Worm (Caenorhabditis elegans): ENCODE data around the gene F25G6.1.

The F25G6.1 gene

ce11 chrV:8603272-8603671 is 28.4 kb downstream of the F25G6.1 start, which contains the start of gene F41E6.5:
Gene F41E6.5, plus strand, starts transcription at chrV:8603480.
- peak in 1 of 2 experiments; percentile 18 for TF ChIP-seq hif-1 (tag; optimal IDR thresholded peaks at IDR 0.05)
- peak; percentile 66 for TF ChIP-seq hlh-11 (tag; optimal IDR thresholded peaks at IDR 0.05)
- peak; percentile 54 for TF ChIP-seq pqm-1 (tag; optimal IDR thresholded peaks at IDR 0.05)
- no peak for TF ChIP-seq R02D3.7 (tag; optimal IDR thresholded peaks at IDR 0.05)
- no peak for TF ChIP-seq T26A8.4 (GFP tag; IDR thresholded peaks at IDR 0.05)
- TF ChIP-seq nhr-77 (tag; optimal IDR thresholded peaks at IDR 0.05): peak; percentile 59
- TF ChIP-seq Y5F2A.4 (GFP tag; optimal IDR thresholded peaks at IDR 0.05): no peak
- TF ChIP-seq hlh-30 (tag; optimal IDR thresholded peaks at IDR 0.05; ENCODE audit: insufficient read depth): peak; percentile 48
- peak in 1 of 2 experiments; percentile 79 for TF ChIP-seq mdl-1 (tag; optimal IDR thresholded peaks at IDR 0.05)
- no peak for TF ChIP-seq Y75B8A.6 (GFP tag; IDR thresholded peaks at IDR 0.05)
- TF ChIP-seq daf-16 (GFP tag; optimal IDR thresholded peaks at IDR 0.05): no peak
- peak; percentile 90 for TF ChIP-seq daf-16 (tag; optimal IDR thresholded peaks at IDR 0.05)
- no peak for TF ChIP-seq arid-1 (GFP tag; conservative IDR thresholded peaks at IDR 0.05)
- TF ChIP-seq lin-29 (GFP tag; IDR thresholded peaks at IDR 0.05): no peak
- TF ChIP-seq ceh-82 (tag; optimal IDR thresholded peaks at IDR 0.05): no peak
- TF ChIP-seq vab-7 (GFP tag; IDR thresholded peaks at IDR 0.05): no peak
- no peak for TF ChIP-seq zfp-2 (tag; optimal IDR thresholded peaks at IDR 0.05)
- peak; percentile 74 for TF ChIP-seq nhr-28 (tag; optimal IDR thresholded peaks at IDR 0.05)
- no peak for TF ChIP-seq zip-2 (tag; optimal IDR thresholded peaks at IDR 0.05)
- TF ChIP-seq nhr-111 (GFP tag; optimal IDR thresholded peaks at IDR 0.05): no peak
- no peak for TF ChIP-seq snpc-1.2 (GFP tag; IDR thresholded peaks at IDR 0.05)
- peak; percentile 73 for TF ChIP-seq dve-1 (tag; optimal IDR thresholded peaks at IDR 0.05; ENCODE audit: insufficient read depth)
- TF ChIP-seq ztf-7 (tag; optimal IDR thresholded peaks at IDR 0.05): no peak
- TF ChIP-seq mxl-3 (GFP tag; optimal IDR thresholded peaks at IDR 0.05): peak; percentile 63
- TF ChIP-seq dmd-6 (GFP tag; IDR thresholded peaks at IDR 0.05): peak; percentile 65
- TF ChIP-seq nhr-10 (tag; optimal IDR thresholded peaks at IDR 0.05): no peak
- no peak for TF ChIP-seq gei-8 (GFP tag; optimal IDR thresholded peaks at IDR 0.05)
- TF ChIP-seq Y48G9A.11 (GFP tag; IDR thresholded peaks at IDR 0.05): no peak

- peak; percentile 94 for TF ChIP-seq nhr-25 (tag; optimal IDR thresholded peaks at IDR 0.05; ENCODE audit: borderline replicate concordance, insufficient read depth)
- no peak for TF ChIP-seq gei-8 (GFP tag; optimal IDR thresholded peaks at IDR 0.05)
- peak; percentile 92 for TF ChIP-seq pha-4 (GFP tag; IDR thresholded peaks at IDR 0.05)
- TF ChIP-seq pha-4 (tag; optimal IDR thresholded peaks at IDR 0.05): no peak
- TF ChIP-seq lin-38 (GFP tag; IDR thresholded peaks at IDR 0.05): peak; percentile 77
- no peak for TF ChIP-seq nhr-237 (tag; optimal IDR thresholded peaks at IDR 0.05)
- TF ChIP-seq mdt-29 (GFP tag; IDR thresholded peaks at IDR 0.05): no peak
- peak; percentile 17 to 84 for TF ChIP-seq mdl-1 (tag; optimal IDR thresholded peaks at IDR 0.05)
- TF ChIP-seq R02D3.7 (tag; optimal IDR thresholded peaks at IDR 0.05): no peak
- no peak for TF ChIP-seq F49E8.2 (tag; optimal IDR thresholded peaks at IDR 0.05; ENCODE audit: borderline replicate concordance)
- no peak for TF ChIP-seq ztf-11 (tag; optimal IDR thresholded peaks at IDR 0.05)
- TF ChIP-seq duxl-1 (tag; optimal IDR thresholded peaks at IDR 0.05; ENCODE audit: poor library complexity): no peak
- TF ChIP-seq lim-7 (GFP tag; IDR thresholded peaks at IDR 0.05): 0 out of 2 replicates have a peak, but pooled peaks have one; percentile 26
- no peak for TF ChIP-seq tag-97 (GFP tag; IDR thresholded peaks at IDR 0.05)
- TF ChIP-seq lin-15B (tag; optimal IDR thresholded peaks at IDR 0.05): no peak
- TF ChIP-seq Y48G9A.11 (GFP tag; IDR thresholded peaks at IDR 0.05): peak; percentile 54; the same call in 1 of the 2 replicates
- TF ChIP-seq set-16 (GFP tag; IDR thresholded peaks at IDR 0.05): peak; percentile 84
- TF ChIP-seq unc-62 (GFP tag; optimal IDR thresholded peaks at IDR 0.05 in 1 of 2): peak in 1 of 2 experiments; percentile 96
- TF ChIP-seq unc-62 (tag; optimal IDR thresholded peaks at IDR 0.05): no peak
- peak; percentile 81 for TF ChIP-seq lin-13 (GFP tag; optimal IDR thresholded peaks at IDR 0.05)
- TF ChIP-seq hmg-1.1 (GFP tag; IDR thresholded peaks at IDR 0.05): peak; percentile 92
- TF ChIP-seq ZK337.2 (GFP tag; IDR thresholded peaks at IDR 0.05): no peak
- TF ChIP-seq nhr-42 (GFP tag; IDR thresholded peaks at IDR 0.05): peak; percentile 77; the same call in 1 of the 2 replicates
- peak; percentile 64 for TF ChIP-seq lin-1 (GFP tag; IDR thresholded peaks at IDR 0.05)
- peak; percentile 58 for TF ChIP-seq mxl-3 (GFP tag; optimal IDR thresholded peaks at IDR 0.05)
- TF ChIP-seq sdz-12 (GFP tag; optimal IDR thresholded peaks at IDR 0.05): peak; percentile 30
- peak; percentile 98 for TF ChIP-seq dmd-6 (GFP tag; IDR thresholded peaks at IDR 0.05)
- no peak for TF ChIP-seq daf-19 (GFP tag; conservative IDR thresholded peaks at IDR 0.05)
These were observed 31.3 kb downstream of the F25G6.1 start, which contains the start of gene vps-60 for ce11 chrV:8606099-8606696. Gene vps-60, minus strand, starts transcription at chrV:8606128.
